Fruit fly (Drosophila melanogaster) whole organism, embryonic: ENCODE results near the gene nompC.

Source experiments
- Adf1 ChIP-seq: fragments of 200-800 bp; sonication (Bioruptor generic); IDR thresholded peaks from 2 replicates; pipeline ENCODE4 v1.3.6; 2022; ENCODE audit warnings: missing biosample characterization, missing genetic modification characterization
- Asciz ChIP-seq: fragments of 200-800 bp; sonication (Bioruptor generic); optimal IDR thresholded peaks from 2 replicates; lab custom pipeline; 2017; ENCODE audit warnings: missing biosample characterization, mild to moderate bottlenecking, missing genetic modification characterization, missing genetic modification reagents
- B-H1 ChIP-seq: fragments of 200-800 bp; sonication (Bioruptor generic); IDR thresholded peaks from 3 replicates; pipeline ENCODE4 v1.3.6; 2022; ENCODE audit warnings: missing biosample characterization, missing genetic modification characterization
- CG10543 ChIP-seq: fragments of 200-800 bp; sonication (Bioruptor generic); optimal IDR thresholded peaks from 3 replicates; lab custom pipeline; 2017; ENCODE audit warnings: missing biosample characterization, mild to moderate bottlenecking, missing genetic modification characterization, moderate library complexity
- CG11504 ChIP-seq: fragments of 200-800 bp; sonication (Bioruptor generic); optimal IDR thresholded peaks from 3 replicates; lab custom pipeline; 2019; ENCODE audit warnings: missing biosample characterization, mild to moderate bottlenecking, missing genetic modification characterization, moderate library complexity
- CG11695 ChIP-seq: fragments of 200-800 bp; sonication (Bioruptor generic); IDR thresholded peaks from 3 replicates; pipeline ENCODE4 v1.3.6; 2022; ENCODE audit warnings: missing biosample characterization, missing genetic modification characterization
- CG11696 ChIP-seq: fragments of 200-800 bp; sonication (Bioruptor generic); IDR thresholded peaks from 2 replicates; pipeline ENCODE4 v1.3.6; 2022; ENCODE audit warnings: missing biosample characterization, missing genetic modification characterization
- CG12769 ChIP-seq: fragments of 200-800 bp; sonication (Bioruptor generic); optimal IDR thresholded peaks from 2 replicates; lab custom pipeline; 2019; ENCODE audit warnings: missing biosample characterization, mild to moderate bottlenecking, missing genetic modification characterization, moderate library complexity
- CG15514 ChIP-seq: fragments of 200-800 bp; sonication (Bioruptor generic); optimal IDR thresholded peaks from 3 replicates; lab custom pipeline; 2017; ENCODE audit warnings: missing biosample characterization, missing genetic modification characterization, mild to moderate bottlenecking, moderate library complexity, missing genetic modification reagents
- CG18599 ChIP-seq: fragments of 200-800 bp; sonication (Bioruptor generic); optimal IDR thresholded peaks from 3 replicates; lab custom pipeline; 2017; ENCODE audit warnings: missing biosample characterization, missing genetic modification characterization, mild to moderate bottlenecking, moderate library complexity, missing genetic modification reagents
- CG2678 ChIP-seq: fragments of 200-800 bp; sonication (Bioruptor generic); optimal IDR thresholded peaks from 3 replicates; lab custom pipeline; 2019; ENCODE audit warnings: missing biosample characterization, mild to moderate bottlenecking, missing genetic modification characterization, moderate library complexity
- CG32767 ChIP-seq: fragments of 200-800 bp; sonication (Bioruptor generic); IDR thresholded peaks from 2 replicates; pipeline ENCODE4 v1.3.6; 2022; ENCODE audit warnings: missing biosample characterization, missing genetic modification characterization
- CG32772 ChIP-seq: fragments of 200-800 bp; sonication (Bioruptor generic); IDR thresholded peaks from 2 replicates; pipeline ENCODE4 v1.3.6; 2022; ENCODE audit warnings: missing biosample characterization, missing genetic modification characterization
- CG34224 ChIP-seq: fragments of 200-800 bp; sonication (Bioruptor generic); IDR thresholded peaks from 3 replicates; pipeline ENCODE4 v1.3.6; 2022; ENCODE audit warnings: missing biosample characterization, missing genetic modification characterization; ENCODE audit not compliant: partially characterized antibody
- CG3847 ChIP-seq: fragments of 200-800 bp; sonication (Bioruptor generic); IDR thresholded peaks from 2 replicates; pipeline ENCODE4 v1.3.6; 2022; ENCODE audit warnings: missing biosample characterization, missing genetic modification characterization
- CG4617 ChIP-seq: fragments of 200-800 bp; sonication (Bioruptor generic); optimal IDR thresholded peaks from 3 replicates; lab custom pipeline; 2016; ENCODE audit warnings: missing biosample characterization, missing genetic modification characterization, borderline replicate concordance
- CG4730 ChIP-seq: fragments of 200-800 bp; sonication (Bioruptor generic); IDR thresholded peaks from 2 replicates; pipeline ENCODE4 v1.3.6; 2022; ENCODE audit warnings: missing biosample characterization, missing genetic modification characterization
- CG7839 ChIP-seq: fragments of 200-800 bp; sonication (Bioruptor generic); optimal IDR thresholded peaks from 3 replicates; lab custom pipeline; 2018; ENCODE audit warnings: missing biosample characterization, mild to moderate bottlenecking, missing genetic modification characterization, moderate library complexity
- CG8089 ChIP-seq: fragments of 200-800 bp; sonication (Bioruptor generic); optimal IDR thresholded peaks from 3 replicates; lab custom pipeline; 2016; ENCODE audit warnings: missing biosample characterization, missing genetic modification characterization
- CG8281 ChIP-seq: fragments of 200-800 bp; sonication (Bioruptor generic); optimal IDR thresholded peaks from 2 replicates; lab custom pipeline; 2018; ENCODE audit warnings: missing biosample characterization, mild to moderate bottlenecking, missing genetic modification characterization, moderate library complexity
- CG8388 ChIP-seq: fragments of 200-800 bp; sonication (Bioruptor generic); optimal IDR thresholded peaks from 2 replicates; lab custom pipeline; 2019; ENCODE audit warnings: missing biosample characterization, mild to moderate bottlenecking, missing genetic modification characterization, moderate library complexity
- CTCF ChIP-seq: fragments of 200-800 bp; sonication (Bioruptor generic); optimal IDR thresholded peaks from 2 replicates; lab custom pipeline; 2017; ENCODE audit warnings: missing biosample characterization, mild to moderate bottlenecking, missing genetic modification characterization, moderate library complexity
- Camta ChIP-seq: fragments of 200-800 bp; sonication (Bioruptor generic); optimal IDR thresholded peaks from 2 replicates; lab custom pipeline; 2016; ENCODE audit warnings: missing biosample characterization, missing genetic modification characterization
- Dbx ChIP-seq: fragments of 200-800 bp; sonication (Bioruptor generic); IDR thresholded peaks from 3 replicates; pipeline ENCODE4 v1.3.6; 2022; ENCODE audit warnings: missing biosample characterization, missing genetic modification characterization
- Deaf1 ChIP-seq: fragments of 200-800 bp; optimal IDR thresholded peaks from 3 replicates; lab custom pipeline; 2019; ENCODE audit warnings: missing biosample characterization, mild to moderate bottlenecking, missing genetic modification characterization, moderate library complexity
- Doc3 ChIP-seq: fragments of 200-800 bp; sonication (Bioruptor generic); IDR thresholded peaks from 3 replicates; pipeline ENCODE4 v1.3.6; 2022; ENCODE audit warnings: missing biosample characterization, missing genetic modification characterization; ENCODE audit not compliant: partially characterized antibody
- Drgx ChIP-seq: fragments of 200-800 bp; sonication (Bioruptor generic); IDR thresholded peaks from 2 replicates; pipeline ENCODE4 v1.3.6; 2022; ENCODE audit warnings: missing biosample characterization, missing genetic modification characterization
- Fer3 ChIP-seq: fragments of 200-800 bp; sonication (Bioruptor generic); optimal IDR thresholded peaks from 2 replicates; lab custom pipeline; 2018; ENCODE audit warnings: missing biosample characterization, mild to moderate bottlenecking, missing genetic modification characterization, moderate library complexity
- Lim3 ChIP-seq: fragments of 200-800 bp; sonication (Bioruptor generic); IDR thresholded peaks from 2 replicates; pipeline ENCODE4 v1.3.6; 2022; ENCODE audit warnings: missing biosample characterization, missing genetic modification characterization
- NC2β ChIP-seq: fragments of 200-800 bp; sonication (Bioruptor generic); optimal IDR thresholded peaks from 2 replicates; lab custom pipeline; 2016; ENCODE audit warnings: missing biosample characterization, missing genetic modification characterization
- Oli ChIP-seq: fragments of 200-800 bp; sonication (Bioruptor generic); optimal IDR thresholded peaks from 2 replicates; lab custom pipeline; 2018; ENCODE audit warnings: missing biosample characterization, mild to moderate bottlenecking, missing genetic modification characterization, moderate library complexity
- Optix ChIP-seq: fragments of 200-800 bp; sonication (Bioruptor generic); IDR thresholded peaks from 3 replicates; pipeline ENCODE4 v1.3.6; 2022; ENCODE audit warnings: missing biosample characterization, missing genetic modification characterization
- Pdp1 ChIP-seq, 2 experiments: fragments of 200-800 bp; sonication (Bioruptor generic); optimal IDR thresholded peaks; 3 replicates each; lab custom pipeline; 2016; ENCODE audit warnings: missing biosample characterization in 2 of 2, missing genetic modification characterization in 2 of 2, mild to moderate bottlenecking in 1 of 2, moderate library complexity in 1 of 2
- Rfx ChIP-seq: fragments of 200-800 bp; sonication (Bioruptor generic); IDR thresholded peaks from 2 replicates; pipeline ENCODE4 v1.3.6; 2022; ENCODE audit warnings: missing biosample characterization, missing genetic modification characterization
- Xrp1 ChIP-seq: fragments of 200-800 bp; sonication (Bioruptor generic); IDR thresholded peaks from 2 replicates; pipeline ENCODE4 v1.3.6; 2022; ENCODE audit warnings: missing biosample characterization, missing genetic modification characterization
- bigmax ChIP-seq: fragments of 200-800 bp; sonication (Bioruptor generic); optimal IDR thresholded peaks from 2 replicates; lab custom pipeline; 2018; ENCODE audit warnings: missing biosample characterization, mild to moderate bottlenecking, missing genetic modification characterization
- cato ChIP-seq: fragments of 200-800 bp; sonication (Bioruptor generic); optimal IDR thresholded peaks from 2 replicates; lab custom pipeline; 2016; ENCODE audit warnings: missing biosample characterization, missing genetic modification characterization, borderline replicate concordance
- corto ChIP-seq: fragments of 200-800 bp; sonication (Bioruptor generic); optimal IDR thresholded peaks from 2 replicates; lab custom pipeline; 2016; ENCODE audit warnings: missing biosample characterization, mild to moderate bottlenecking, missing genetic modification characterization, moderate library complexity
- exex ChIP-seq: fragments of 200-800 bp; sonication (Bioruptor generic); optimal IDR thresholded peaks from 4 replicates; lab custom pipeline; 2018; ENCODE audit warnings: missing biosample characterization, mild to moderate bottlenecking, missing genetic modification characterization, moderate library complexity
- fd3F ChIP-seq: fragments of 200-800 bp; sonication (Bioruptor generic); optimal IDR thresholded peaks from 2 replicates; lab custom pipeline; 2018; ENCODE audit warnings: missing biosample characterization, mild to moderate bottlenecking, missing genetic modification characterization, moderate library complexity
- mld ChIP-seq: fragments of 200-800 bp; sonication (Bioruptor generic); IDR thresholded peaks from 3 replicates; pipeline ENCODE4 v1.3.6; 2022; ENCODE audit warnings: missing biosample characterization, missing genetic modification characterization; ENCODE audit not compliant: partially characterized antibody
- nau ChIP-seq: fragments of 200-800 bp; sonication (Bioruptor generic); optimal IDR thresholded peaks from 3 replicates; lab custom pipeline; 2017; ENCODE audit warnings: missing biosample characterization, mild to moderate bottlenecking, missing genetic modification characterization, missing genetic modification reagents
- p53 ChIP-seq: fragments of 200-800 bp; sonication (Bioruptor generic); optimal IDR thresholded peaks from 2 replicates; lab custom pipeline; 2016; ENCODE audit warnings: missing biosample characterization, missing genetic modification characterization
- sens ChIP-seq: fragments of 200-800 bp; sonication (Bioruptor generic); peaks from one replicate; lab custom pipeline; 2016; ENCODE audit warnings: missing biosample characterization, missing genetic modification characterization
- slbo ChIP-seq: fragments of 200-800 bp; sonication (Bioruptor generic); IDR thresholded peaks from 2 replicates; pipeline ENCODE4 v1.3.6; 2022; ENCODE audit warnings: missing biosample characterization, missing genetic modification characterization
- trh ChIP-seq: fragments of 200-800 bp; sonication (Bioruptor generic); optimal IDR thresholded peaks from 2 replicates; lab custom pipeline; 2016; ENCODE audit warnings: missing biosample characterization, missing genetic modification characterization
- tup ChIP-seq: fragments of 200-800 bp; sonication (Bioruptor generic); optimal IDR thresholded peaks from 2 replicates; lab custom pipeline; 2016; ENCODE audit warnings: missing biosample characterization, mild to moderate bottlenecking, missing genetic modification characterization, moderate library complexity

Gene nompC

DNA sequence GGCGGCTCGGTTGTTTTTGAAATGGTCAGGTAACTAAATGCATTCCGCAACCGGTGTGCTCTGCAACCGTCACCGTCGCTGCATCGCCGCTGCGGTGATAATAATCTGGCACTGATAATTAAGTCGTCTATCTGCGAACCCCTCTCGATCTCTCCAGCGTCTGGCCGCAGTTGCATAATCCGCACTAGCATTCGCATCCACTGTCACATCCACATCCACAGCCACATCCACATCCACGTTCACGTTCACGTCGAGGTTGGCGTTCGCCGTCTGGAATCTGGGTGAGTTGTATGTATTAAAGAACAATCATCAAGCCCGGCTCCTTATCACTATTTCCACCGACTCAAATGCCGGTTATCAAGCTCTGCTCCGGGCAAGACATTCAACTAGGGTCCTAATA lies 13.4 kb upstream of the nompC start:
- peak in 1 of 2 experiments; percentile 68 for TF ChIP-seq Pdp1 (GFP tag; optimal IDR thresholded peaks at IDR 0.05; lab: Kevin White, UChicago)
- TF ChIP-seq Drgx (GFP tag; lab: Robert Waterston, UW): 0 out of 2 replicates have a peak, but pooled peaks have one; percentile 10
- TF ChIP-seq corto (GFP tag; lab: Kevin White, UChicago): no peak
- TF ChIP-seq Rfx: 0 out of 2 replicates have a peak, but pooled peaks have one; percentile 9

- TF ChIP-seq CG8089 (GFP tag; lab: Kevin White, UChicago) (no peak), B-H1 (GFP tag; lab: Robert Waterston, UW) (no peak), CG7839 (tag; lab: Kevin White, UChicago) (no peak), CG11695 (GFP tag; lab: Robert Waterston, UW) (no peak), CG3847 (GFP tag; lab: Robert Waterston, UW) (no peak), p53 (no peak), CG12769 (tag; lab: Kevin White, UChicago) (no peak), CG32772 (GFP tag; lab: Robert Waterston, UW) (no peak), mld (GFP tag; lab: Robert Waterston, UW) (no peak), cato (GFP tag; lab: Kevin White, UChicago) (no peak), bigmax (no peak), exex (tag; lab: Kevin White, UChicago) (peak; percentile 96), CG18599 (GFP tag; lab: Kevin White, UChicago) (peak; percentile 18), CG4617 (GFP tag; lab: Kevin White, UChicago) (no peak), Camta (GFP tag; lab: Kevin White, UChicago) (no peak)
These were observed 8.8 kb upstream of the nompC start for dm6 chr2L:5337159-5337558.

dm6 chr2L:5338024-5338720 lies 7.8 kb upstream of the nompC start, which contains the start of gene fusl:
Gene fusl, minus strand, starts transcription at chr2L:5338073.
- TF ChIP-seq Dbx: no peak
- TF ChIP-seq CG10543: peak; percentile 22
- TF ChIP-seq tup (GFP tag; lab: Kevin White, UChicago): no peak
- TF ChIP-seq Lim3 (GFP tag; lab: Robert Waterston, UW): no peak
- TF ChIP-seq fd3F: no peak
- TF ChIP-seq Optix (GFP tag; lab: Robert Waterston, UW): no peak
- peak; percentile 89 for TF ChIP-seq Deaf1 (tag; lab: Kevin White, UChicago)
- TF ChIP-seq CG34224 (GFP tag; lab: Robert Waterston, UW): no peak
- TF ChIP-seq CTCF (GFP tag; lab: Kevin White, UChicago): no peak
- no peak for TF ChIP-seq trh (GFP tag; lab: Kevin White, UChicago)
- TF ChIP-seq CG11696 (GFP tag; lab: Robert Waterston, UW): no peak
- no peak for TF ChIP-seq CG8388
- no peak for TF ChIP-seq Oli
- TF ChIP-seq CG8281 (tag; lab: Kevin White, UChicago): no peak
- TF ChIP-seq Rfx: no peak
- TF ChIP-seq Xrp1: no peak
- no peak for TF ChIP-seq CG11504 (tag; lab: Kevin White, UChicago)
- TF ChIP-seq Pdp1 (GFP tag; optimal IDR thresholded peaks at IDR 0.05; lab: Kevin White, UChicago): peak in 1 of 2 experiments; percentile 30
- TF ChIP-seq NC2β (GFP tag; lab: Kevin White, UChicago): no peak
- TF ChIP-seq Fer3: no peak
- TF ChIP-seq sens (GFP tag; lab: Kevin White, UChicago): peak; percentile 70
- no peak for TF ChIP-seq CG4730 (GFP tag; lab: Robert Waterston, UW)
- TF ChIP-seq CG15514 (GFP tag; lab: Kevin White, UChicago): no peak
- peak; percentile 15 for TF ChIP-seq Asciz
- TF ChIP-seq Doc3 (GFP tag; lab: Robert Waterston, UW): no peak
- TF ChIP-seq nau: no peak
- TF ChIP-seq slbo: no peak
- TF ChIP-seq CG32767 (GFP tag; lab: Robert Waterston, UW): peak; percentile 13; the same call in 1 of the 2 replicates
- no peak for TF ChIP-seq Adf1 (GFP tag; lab: Robert Waterston, UW)
- TF ChIP-seq CG2678 (tag; lab: Kevin White, UChicago): peak; percentile 20
